Fruit fly (Drosophila melanogaster) whole organism, prepupa: Measurements from ENCODE around the gene CG17272.

Experiments
- Blimp-1 ChIP-seq: fragments of 200-800 bp; sonication (Bioruptor generic); optimal IDR thresholded peaks from 3 replicates; lab custom pipeline; 2017; ENCODE audit warnings: missing biosample characterization, missing genetic modification characterization, mild to moderate bottlenecking, moderate library complexity, missing genetic modification reagents
- CG11294 ChIP-seq: fragments of 200-800 bp; sonication (Bioruptor generic); IDR thresholded peaks from 2 replicates; pipeline ENCODE4 v1.3.6; 2022; ENCODE audit warnings: missing biosample characterization, missing genetic modification characterization
- CG11762 ChIP-seq: fragments of 200-800 bp; sonication (Bioruptor generic); optimal IDR thresholded peaks from 3 replicates; lab custom pipeline; 2016; ENCODE audit warnings: missing biosample characterization, missing genetic modification characterization; ENCODE audit not compliant: insufficient read depth
- CG1621 ChIP-seq: fragments of 200-800 bp; sonication (Bioruptor generic); optimal IDR thresholded peaks from 3 replicates; lab custom pipeline; 2018; ENCODE audit warnings: missing biosample characterization, mild to moderate bottlenecking, missing genetic modification characterization
- CG16779 ChIP-seq: fragments of 200-800 bp; sonication (Bioruptor generic); optimal IDR thresholded peaks from 3 replicates; lab custom pipeline; 2017; ENCODE audit warnings: missing biosample characterization, mild to moderate bottlenecking, missing genetic modification characterization
- CG31627 ChIP-seq: fragments of 200-800 bp; sonication (Bioruptor generic); optimal IDR thresholded peaks from 3 replicates; lab custom pipeline; 2016; ENCODE audit warnings: missing biosample characterization, missing genetic modification characterization
- CG32006 ChIP-seq: fragments of 200-800 bp; sonication (Bioruptor generic); optimal IDR thresholded peaks from 3 replicates; lab custom pipeline; 2017; ENCODE audit warnings: missing biosample characterization, mild to moderate bottlenecking, missing genetic modification characterization
- CG34406 ChIP-seq: fragments of 200-800 bp; sonication (Bioruptor generic); optimal IDR thresholded peaks from 3 replicates; lab custom pipeline; 2016; ENCODE audit warnings: missing biosample characterization, missing genetic modification characterization
- CG3919 ChIP-seq: fragments of 200-800 bp; sonication (Bioruptor generic); optimal IDR thresholded peaks from 3 replicates; lab custom pipeline; 2016; ENCODE audit warnings: missing biosample characterization, missing genetic modification characterization
- CG4318 ChIP-seq: fragments of 200-800 bp; sonication (Bioruptor generic); optimal IDR thresholded peaks from 3 replicates; lab custom pipeline; 2017; ENCODE audit warnings: missing biosample characterization, mild to moderate bottlenecking, missing genetic modification characterization
- CG6163 ChIP-seq: fragments of 200-800 bp; sonication (Bioruptor generic); IDR thresholded peaks from 3 replicates; pipeline ENCODE4 v1.3.6; 2022; ENCODE audit warnings: missing biosample characterization, missing genetic modification characterization
- CG6276 ChIP-seq: fragments of 200-800 bp; sonication (Bioruptor generic); optimal IDR thresholded peaks from 2 replicates; lab custom pipeline; 2017; ENCODE audit warnings: missing biosample characterization, mild to moderate bottlenecking, missing genetic modification characterization
- CG6808 ChIP-seq: fragments of 200-800 bp; sonication (Bioruptor generic); optimal IDR thresholded peaks from 3 replicates; lab custom pipeline; 2017; ENCODE audit warnings: missing biosample characterization, missing genetic modification characterization, mild to moderate bottlenecking, moderate library complexity, missing genetic modification reagents
- CG6854 ChIP-seq: fragments of 200-800 bp; sonication (Bioruptor generic); optimal IDR thresholded peaks from 2 replicates; lab custom pipeline; 2017; ENCODE audit warnings: missing biosample characterization, mild to moderate bottlenecking, missing genetic modification characterization
- CG8319 ChIP-seq: fragments of 200-800 bp; sonication (Bioruptor generic); optimal IDR thresholded peaks from 3 replicates; lab custom pipeline; 2016; ENCODE audit warnings: missing biosample characterization, missing genetic modification characterization
- CG8632 ChIP-seq: fragments of 200-800 bp; sonication (Bioruptor generic); optimal IDR thresholded peaks from 3 replicates; lab custom pipeline; 2016; ENCODE audit warnings: missing biosample characterization, missing genetic modification characterization
- Eip78C ChIP-seq: fragments of 200-800 bp; sonication (Bioruptor generic); peaks from one replicate; lab custom pipeline; 2016; ENCODE audit warnings: missing biosample characterization, missing genetic modification characterization
- Hr38 ChIP-seq: sonication (Bioruptor generic); optimal IDR thresholded peaks from 2 replicates; lab custom pipeline; 2016; ENCODE audit warnings: missing biosample characterization, missing genetic modification characterization
- Met ChIP-seq: fragments of 200-800 bp; sonication (Bioruptor generic); optimal IDR thresholded peaks from 3 replicates; lab custom pipeline; 2016; ENCODE audit warnings: missing biosample characterization, missing genetic modification characterization
- Sox14 ChIP-seq: fragments of 200-800 bp; sonication (Bioruptor generic); optimal IDR thresholded peaks from 3 replicates; lab custom pipeline; 2016; ENCODE audit warnings: missing biosample characterization, missing genetic modification characterization
- achi ChIP-seq: fragments of 200-800 bp; sonication (Bioruptor generic); optimal IDR thresholded peaks from 3 replicates; lab custom pipeline; 2016; ENCODE audit warnings: missing biosample characterization, missing genetic modification characterization
- acj6 ChIP-seq: fragments of 200-800 bp; sonication (Bioruptor generic); optimal IDR thresholded peaks from 3 replicates; lab custom pipeline; 2016; ENCODE audit warnings: missing biosample characterization, missing genetic modification characterization
- dsx ChIP-seq: fragments of 200-800 bp; optimal IDR thresholded peaks from 3 replicates; lab custom pipeline; 2019; ENCODE audit warnings: missing biosample characterization, mild to moderate bottlenecking, missing genetic modification characterization, moderate library complexity; ENCODE audit not compliant: poor library complexity, severe bottlenecking
- eg ChIP-seq: fragments of 200-800 bp; sonication (Bioruptor generic); IDR thresholded peaks from 3 replicates; pipeline ENCODE4 v1.3.6; 2022; ENCODE audit warnings: missing biosample characterization, missing genetic modification characterization
- esn ChIP-seq: fragments of 200-800 bp; sonication (Bioruptor generic); optimal IDR thresholded peaks from 2 replicates; lab custom pipeline; 2016; ENCODE audit warnings: missing biosample characterization, mild to moderate bottlenecking, missing genetic modification characterization, moderate library complexity
- fd59A ChIP-seq: fragments of 200-800 bp; sonication (Bioruptor generic); optimal IDR thresholded peaks from 2 replicates; lab custom pipeline; 2017; ENCODE audit warnings: missing biosample characterization, mild to moderate bottlenecking, missing genetic modification characterization, missing genetic modification reagents
- fd85E ChIP-seq: fragments of 200-800 bp; sonication (Bioruptor generic); optimal IDR thresholded peaks from 3 replicates; lab custom pipeline; 2016; ENCODE audit warnings: missing biosample characterization, missing genetic modification characterization
- fkh ChIP-seq: fragments of 200-800 bp; sonication (Bioruptor generic); optimal IDR thresholded peaks from 3 replicates; lab custom pipeline; 2017; ENCODE audit warnings: missing biosample characterization, mild to moderate bottlenecking, missing genetic modification characterization, moderate library complexity
- salr ChIP-seq, 2 experiments: fragments of 200-800 bp; sonication (Bioruptor generic); optimal IDR thresholded peaks; 3 replicates each; lab custom pipeline; 2016 to 2018; ENCODE audit warnings: missing biosample characterization in 2 of 2, missing genetic modification characterization in 2 of 2, mild to moderate bottlenecking in 1 of 2
- svp ChIP-seq: fragments of 200-800 bp; sonication (Bioruptor generic); peaks from one replicate; lab custom pipeline; 2016; ENCODE audit warnings: missing biosample characterization, missing genetic modification characterization
- vri ChIP-seq: fragments of 200-800 bp; sonication (Bioruptor generic); optimal IDR thresholded peaks from 3 replicates; lab custom pipeline; 2016; ENCODE audit warnings: missing biosample characterization, mild to moderate bottlenecking, missing genetic modification characterization

Gene CG17272

DNA sequence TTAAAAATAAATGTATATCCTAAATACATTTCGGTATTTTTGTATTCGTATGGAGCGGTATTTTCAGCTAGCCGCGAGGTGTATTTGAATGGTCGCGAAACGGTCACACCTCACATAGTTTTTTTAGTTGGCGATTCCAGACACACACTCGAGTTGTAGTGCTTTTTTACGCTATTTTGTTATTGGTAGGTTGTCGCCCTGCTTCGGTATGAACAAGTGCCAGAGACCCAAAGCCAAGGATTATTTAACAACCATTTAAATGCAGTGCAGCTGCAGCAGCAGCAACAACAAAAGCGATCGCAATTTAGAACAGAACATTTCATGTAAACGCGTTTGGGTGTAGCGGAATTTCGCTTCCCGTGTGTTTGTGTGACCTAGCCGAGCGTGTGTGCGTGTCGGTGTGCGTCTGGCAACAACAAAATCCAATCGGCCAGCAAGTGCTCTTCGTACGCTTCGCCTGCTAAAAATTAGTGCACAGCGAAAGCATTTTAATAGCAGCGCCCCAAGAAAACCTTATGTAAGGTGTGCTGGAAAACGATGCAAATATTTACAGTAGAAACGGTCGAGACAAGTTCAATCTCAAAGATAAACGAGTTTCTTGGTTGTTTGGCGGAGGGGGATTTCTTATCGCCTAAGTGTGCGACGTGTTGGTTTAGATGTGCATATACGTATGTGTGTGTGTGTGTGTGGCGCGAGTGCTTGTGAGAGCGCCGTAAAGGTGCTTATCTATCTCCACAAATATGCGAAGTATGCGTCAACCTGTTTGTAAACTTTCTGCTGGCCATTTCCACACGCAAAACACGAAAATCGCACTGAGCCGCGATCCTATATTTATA lies 8.9 kb upstream of the CG17272 start, which contains the start of gene Synd (continued):
- TF ChIP-seq Met (GFP tag; lab: Kevin White, UChicago) (peak; percentile 24), fd59A (no peak), CG32006 (GFP tag; lab: Kevin White, UChicago) (peak; percentile 45), CG6808 (GFP tag; lab: Kevin White, UChicago) (peak; percentile 24), CG31627 (GFP tag; lab: Kevin White, UChicago) (peak; percentile 28), CG16779 (tag; lab: Kevin White, UChicago) (peak; percentile 9), vri (GFP tag; lab: Kevin White, UChicago) (peak; percentile 63), CG11762 (GFP tag; lab: Kevin White, UChicago) (peak; percentile 38), CG1621 (tag; lab: Kevin White, UChicago) (peak; percentile 16), Blimp-1 (GFP tag; lab: Kevin White, UChicago) (peak; percentile 9), CG8319 (no peak), CG8632 (GFP tag; lab: Kevin White, UChicago) (no peak), dsx (GFP tag; lab: Kevin White, UChicago) (no peak), CG34406 (GFP tag; lab: Kevin White, UChicago) (no peak), Hr38 (GFP tag; lab: Kevin White, UChicago) (no peak), acj6 (GFP tag; lab: Kevin White, UChicago) (peak; percentile 19)

DNA sequence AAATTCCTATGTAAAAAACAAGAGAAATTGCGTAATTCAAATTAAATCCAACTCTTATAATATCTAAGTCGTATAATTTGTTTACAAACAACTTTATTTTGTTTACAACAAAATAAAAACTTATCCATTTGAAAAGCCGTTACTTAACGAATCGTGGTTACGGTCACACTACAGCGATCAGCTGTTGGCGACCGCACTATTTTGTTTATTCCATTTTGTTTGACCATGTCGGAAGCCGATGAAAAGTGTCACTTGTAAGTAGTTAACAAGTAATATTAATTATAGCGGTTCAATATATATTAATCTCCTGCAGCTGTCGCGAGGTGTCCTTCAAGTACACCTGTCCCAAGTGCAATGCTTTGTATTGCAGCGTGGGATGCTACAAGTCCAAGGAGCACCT lies 6.9 kb upstream of the CG17272 start, which contains the start of gene CG31223:
CG31223 (plus strand) TSS at position 165 of the 400 bp plus-strand sequence.
- TF ChIP-seq salr (GFP tag; optimal IDR thresholded peaks at IDR 0.05; lab: Kevin White, UChicago) (no peak), CG8319 (no peak), CG4318 (GFP tag; lab: Kevin White, UChicago) (no peak), achi (GFP tag; lab: Kevin White, UChicago) (no peak), CG11294 (GFP tag; lab: Robert Waterston, UW) (no peak), acj6 (GFP tag; lab: Kevin White, UChicago) (no peak)

DNA sequence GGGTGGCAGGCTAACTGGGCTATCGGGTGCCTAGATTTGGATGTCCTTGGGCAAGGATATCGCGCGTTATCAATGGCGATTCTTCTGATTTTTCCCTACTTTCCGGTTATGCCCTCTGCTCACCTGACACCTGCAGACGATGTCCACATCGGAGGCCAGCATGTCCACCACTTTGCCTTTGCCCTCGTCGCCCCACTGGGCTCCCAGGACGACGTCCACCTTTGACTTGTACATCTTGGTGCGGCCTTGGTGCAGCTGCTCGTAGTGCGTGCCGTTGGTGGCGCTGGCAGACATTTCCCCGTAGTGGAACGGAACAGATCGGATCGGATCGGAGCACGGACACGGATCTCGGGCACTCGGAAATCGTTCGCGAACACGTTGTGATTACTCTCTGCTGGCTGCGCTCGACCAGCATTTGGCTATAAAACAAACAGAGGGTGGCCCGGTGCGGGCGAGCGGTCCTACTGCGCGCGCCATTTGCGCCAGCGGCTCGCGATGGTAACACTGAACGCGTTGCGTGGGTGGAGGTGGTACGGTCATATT lies 6.2 kb upstream of the CG17272 start, which contains the start of gene Adss:
Adss (minus strand) TSS at position 428 of the 543 bp plus-strand sequence.
- TF ChIP-seq CG3919 (peak; percentile 19), CG16779 (tag; lab: Kevin White, UChicago) (no peak), fkh (GFP tag; lab: Kevin White, UChicago) (peak; percentile 92), fd85E (GFP tag; lab: Kevin White, UChicago) (no peak), Sox14 (peak; percentile 34), fd59A (no peak), esn (GFP tag; lab: Kevin White, UChicago) (peak; percentile 0), CG6163 (GFP tag; lab: Robert Waterston, UW) (peak; percentile 24; the same call in 1 of the 3 replicates), CG1621 (tag; lab: Kevin White, UChicago) (peak; percentile 51), CG6854 (GFP tag; lab: Kevin White, UChicago) (peak; percentile 46), CG4318 (GFP tag; lab: Kevin White, UChicago) (no peak), CG6276 (peak; percentile 9), svp (GFP tag; lab: Kevin White, UChicago) (no peak), eg (peak; percentile 45; the same call in 1 of the 3 replicates), Eip78C (GFP tag; lab: Kevin White, UChicago) (peak; percentile 69), Met (GFP tag; lab: Kevin White, UChicago) (peak; percentile 7)
